Fruit fly (Drosophila melanogaster) whole organism, embryonic: ENCODE measurements around the gene PRL-1.

Experiments
- Blimp-1 ChIP-seq: fragments of 200-800 bp; sonication (Bioruptor generic); optimal IDR thresholded peaks from 3 replicates; lab custom pipeline; 2018; ENCODE audit warnings: missing biosample characterization, missing genetic modification characterization, mild to moderate bottlenecking, moderate library complexity, missing genetic modification reagents
- BtbVII ChIP-seq: fragments of 200-800 bp; sonication (Bioruptor generic); optimal IDR thresholded peaks from 3 replicates; lab custom pipeline; 2017; ENCODE audit warnings: missing biosample characterization, mild to moderate bottlenecking, missing genetic modification characterization
- C15 ChIP-seq: fragments of 200-800 bp; sonication (Bioruptor generic); IDR thresholded peaks from 3 replicates; pipeline ENCODE4 v1.3.6; 2022; ENCODE audit warnings: missing biosample characterization, missing genetic modification characterization
- CG11695 ChIP-seq: fragments of 200-800 bp; sonication (Bioruptor generic); IDR thresholded peaks from 3 replicates; pipeline ENCODE4 v1.3.6; 2022; ENCODE audit warnings: missing biosample characterization, missing genetic modification characterization
- CG11696 ChIP-seq: fragments of 200-800 bp; sonication (Bioruptor generic); IDR thresholded peaks from 2 replicates; pipeline ENCODE4 v1.3.6; 2022; ENCODE audit warnings: missing biosample characterization, missing genetic modification characterization
- CG12236 ChIP-seq: fragments of 200-800 bp; sonication (Bioruptor generic); optimal IDR thresholded peaks from 2 replicates; lab custom pipeline; 2016; ENCODE audit warnings: missing biosample characterization, missing genetic modification characterization
- CG12744 ChIP-seq: fragments of 200-800 bp; sonication (Bioruptor generic); optimal IDR thresholded peaks from 2 replicates; lab custom pipeline; 2016; ENCODE audit warnings: missing biosample characterization, missing genetic modification characterization
- CG1832 ChIP-seq: fragments of 200-800 bp; sonication (Bioruptor generic); optimal IDR thresholded peaks from 2 replicates; lab custom pipeline; 2017; ENCODE audit warnings: missing biosample characterization, mild to moderate bottlenecking, missing genetic modification characterization, inconsistent platforms
- CG2199 ChIP-seq: fragments of 200-800 bp; sonication (Bioruptor generic); IDR thresholded peaks from 3 replicates; pipeline ENCODE4 v1.3.6; 2022; ENCODE audit warnings: missing biosample characterization, missing genetic modification characterization
- CG3163 ChIP-seq: fragments of 200-800 bp; sonication (Bioruptor generic); optimal IDR thresholded peaks from 3 replicates; lab custom pipeline; 2016; ENCODE audit warnings: missing biosample characterization, missing genetic modification characterization
- CG34422 ChIP-seq: fragments of 200-800 bp; sonication (Bioruptor generic); IDR thresholded peaks from 3 replicates; pipeline ENCODE4 v1.3.6; 2022; ENCODE audit warnings: missing biosample characterization, missing genetic modification characterization
- CG6175 ChIP-seq: fragments of 200-800 bp; sonication (Bioruptor generic); IDR thresholded peaks from 3 replicates; pipeline ENCODE4 v1.3.6; 2022; ENCODE audit warnings: missing biosample characterization, missing genetic modification characterization
- CG7745 ChIP-seq: fragments of 200-800 bp; sonication (Bioruptor generic); optimal IDR thresholded peaks from 2 replicates; lab custom pipeline; 2018; ENCODE audit warnings: missing biosample characterization, mild to moderate bottlenecking, missing genetic modification characterization, moderate library complexity
- CG8290 ChIP-seq, 3 experiments: fragments of 200-800 bp; sonication (Bioruptor generic); optimal IDR thresholded peaks; 2 replicates each; lab custom pipeline; 2016 to 2019; ENCODE audit warnings: missing biosample characterization in 3 of 3, missing genetic modification characterization in 3 of 3, mild to moderate bottlenecking in 2 of 3, moderate library complexity in 1 of 3
- CG8478 ChIP-seq: fragments of >200 bp; optimal IDR thresholded peaks from 2 replicates; lab custom pipeline; 2018
- CG9437 ChIP-seq: fragments of 200-800 bp; sonication (Bioruptor generic); optimal IDR thresholded peaks from 2 replicates; lab custom pipeline; 2018; ENCODE audit warnings: missing biosample characterization, mild to moderate bottlenecking, missing genetic modification characterization
- CG9609 ChIP-seq: fragments of 200-800 bp; sonication (Bioruptor generic); optimal IDR thresholded peaks from 3 replicates; lab custom pipeline; 2016; ENCODE audit warnings: missing biosample characterization, missing genetic modification characterization
- CG9876 ChIP-seq: fragments of 200-800 bp; sonication (Bioruptor generic); optimal IDR thresholded peaks from 2 replicates; lab custom pipeline; 2016; ENCODE audit warnings: missing biosample characterization, missing genetic modification characterization
- CG9932 ChIP-seq: fragments of 200-800 bp; sonication (Bioruptor generic); IDR thresholded peaks from 2 replicates; pipeline ENCODE4 v1.3.6; 2022; ENCODE audit warnings: missing biosample characterization, missing genetic modification characterization
- D19B ChIP-seq: fragments of 200-800 bp; sonication (Bioruptor generic); optimal IDR thresholded peaks from 2 replicates; lab custom pipeline; 2017; ENCODE audit warnings: missing biosample characterization, mild to moderate bottlenecking, missing genetic modification characterization
- Dll ChIP-seq: fragments of 200-800 bp; sonication (Bioruptor generic); IDR thresholded peaks from 4 replicates; pipeline ENCODE4 v1.3.6; 2022; ENCODE audit warnings: missing biosample characterization, missing genetic modification characterization; ENCODE audit not compliant: partially characterized antibody
- Dp ChIP-seq: fragments of 200-800 bp; sonication (Bioruptor generic); optimal IDR thresholded peaks from 2 replicates; lab custom pipeline; 2018; ENCODE audit warnings: missing biosample characterization, mild to moderate bottlenecking, missing genetic modification characterization, moderate library complexity
- E2f1 ChIP-seq: fragments of 200-800 bp; sonication (Bioruptor generic); IDR thresholded peaks from 2 replicates; pipeline ENCODE4 v1.3.6; 2022; ENCODE audit warnings: missing biosample characterization, missing genetic modification characterization
- E2f2 ChIP-seq: fragments of 200-800 bp; sonication (Bioruptor generic); IDR thresholded peaks from 2 replicates; pipeline ENCODE4 v1.3.6; 2022; ENCODE audit warnings: missing biosample characterization, missing genetic modification characterization
- Fer2 ChIP-seq: fragments of 200-800 bp; sonication (Bioruptor generic); optimal IDR thresholded peaks from 2 replicates; lab custom pipeline; 2018; ENCODE audit warnings: missing biosample characterization, mild to moderate bottlenecking, missing genetic modification characterization, moderate library complexity
- Fer3 ChIP-seq: fragments of 200-800 bp; sonication (Bioruptor generic); optimal IDR thresholded peaks from 2 replicates; lab custom pipeline; 2018; ENCODE audit warnings: missing biosample characterization, mild to moderate bottlenecking, missing genetic modification characterization, moderate library complexity
- NC2α ChIP-seq: fragments of 200-800 bp; sonication (Bioruptor generic); optimal IDR thresholded peaks from 2 replicates; lab custom pipeline; 2016; ENCODE audit warnings: missing biosample characterization, missing genetic modification characterization
- Spps ChIP-seq: fragments of 200-800 bp; sonication (Bioruptor generic); optimal IDR thresholded peaks from 2 replicates; lab custom pipeline; 2018; ENCODE audit warnings: missing biosample characterization, mild to moderate bottlenecking, missing genetic modification characterization
- Sry-β ChIP-seq: fragments of 200-800 bp; sonication (Bioruptor generic); optimal IDR thresholded peaks from 2 replicates; lab custom pipeline; 2018; ENCODE audit warnings: missing biosample characterization, mild to moderate bottlenecking, missing genetic modification characterization, moderate library complexity
- chinmo ChIP-seq: fragments of 200-800 bp; sonication (Bioruptor generic); IDR thresholded peaks from 4 replicates; pipeline ENCODE4 v1.3.6; 2022; ENCODE audit warnings: missing biosample characterization, missing genetic modification characterization; ENCODE audit not compliant: partially characterized antibody
- dmrt11E ChIP-seq: fragments of 200-800 bp; sonication (Bioruptor generic); optimal IDR thresholded peaks from 3 replicates; lab custom pipeline; 2018; ENCODE audit warnings: missing biosample characterization, mild to moderate bottlenecking, missing genetic modification characterization, moderate library complexity
- exex ChIP-seq: fragments of 200-800 bp; sonication (Bioruptor generic); optimal IDR thresholded peaks from 4 replicates; lab custom pipeline; 2018; ENCODE audit warnings: missing biosample characterization, mild to moderate bottlenecking, missing genetic modification characterization, moderate library complexity
- grn ChIP-seq: fragments of 200-800 bp; sonication (Bioruptor generic); optimal IDR thresholded peaks from 3 replicates; lab custom pipeline; 2017; ENCODE audit warnings: missing biosample characterization, missing genetic modification characterization
- gsb ChIP-seq: fragments of 200-800 bp; sonication (Bioruptor generic); IDR thresholded peaks from 2 replicates; pipeline ENCODE4 v1.3.6; 2022; ENCODE audit warnings: missing biosample characterization, missing genetic modification characterization
- hkb ChIP-seq, 2 experiments: fragments of 200-800 bp in 1 of 2; fragments of >200 bp in 1 of 2; sonication (Bioruptor generic) in 1 of 2; IDR thresholded peaks in 1 of 2; optimal IDR thresholded peaks in 1 of 2; 2 replicates each; pipeline versions ENCODE4 v1.3.6 to Lab custom; 2017 to 2022; ENCODE audit warnings: missing biosample characterization in 1 of 2, missing genetic modification characterization in 1 of 2
- hth ChIP-seq: fragments of >200 bp; optimal IDR thresholded peaks from 2 replicates; lab custom pipeline; 2017; ENCODE audit warnings: inconsistent platforms
- kay ChIP-seq: fragments of 200-800 bp; sonication (Bioruptor generic); optimal IDR thresholded peaks from 2 replicates; lab custom pipeline; 2016; ENCODE audit warnings: missing biosample characterization, missing genetic modification characterization
- kni ChIP-seq: fragments of 200-800 bp; sonication (Bioruptor generic); optimal IDR thresholded peaks from 3 replicates; lab custom pipeline; 2017; ENCODE audit warnings: mild to moderate bottlenecking, missing biosample characterization, missing genetic modification reagents, missing genetic modification characterization
- lab ChIP-seq: fragments of 200-800 bp; sonication (Bioruptor generic); optimal IDR thresholded peaks from 3 replicates; lab custom pipeline; 2017; ENCODE audit warnings: missing biosample characterization, missing genetic modification characterization, mild to moderate bottlenecking, moderate library complexity, missing genetic modification reagents
- lola ChIP-seq, 3 experiments: fragments of >200 bp in 2 of 3; fragments of 200-800 bp in 1 of 3; sonication (Bioruptor generic) in 1 of 3; optimal IDR thresholded peaks; 2 replicates each; lab custom pipeline; 2017 to 2019; ENCODE audit warnings: missing biosample characterization in 3 of 3, missing genetic modification characterization in 3 of 3, mild to moderate bottlenecking in 1 of 3, moderate library complexity in 1 of 3
- nom ChIP-seq: fragments of 200-800 bp; sonication (Bioruptor generic); optimal IDR thresholded peaks from 2 replicates; lab custom pipeline; 2017; ENCODE audit warnings: missing biosample characterization, missing genetic modification characterization, mild to moderate bottlenecking, moderate library complexity, missing genetic modification reagents
- pros ChIP-seq: fragments of 200-800 bp; sonication (Bioruptor generic); optimal IDR thresholded peaks from 3 replicates; lab custom pipeline; 2019; ENCODE audit warnings: missing biosample characterization, mild to moderate bottlenecking, missing genetic modification characterization, moderate library complexity
- sd ChIP-seq: fragments of 200-800 bp; sonication (Bioruptor generic); optimal IDR thresholded peaks from 3 replicates; lab custom pipeline; 2018; ENCODE audit warnings: missing biosample characterization, mild to moderate bottlenecking, missing genetic modification characterization, moderate library complexity
- stwl ChIP-seq: fragments of 200-800 bp; sonication (Bioruptor generic); optimal IDR thresholded peaks from 3 replicates; lab custom pipeline; 2018; ENCODE audit warnings: missing biosample characterization, mild to moderate bottlenecking, missing genetic modification characterization, moderate library complexity
- sug ChIP-seq: fragments of 200-800 bp; optimal IDR thresholded peaks from 2 replicates; lab custom pipeline; 2019; ENCODE audit warnings: missing biosample characterization, mild to moderate bottlenecking, missing genetic modification characterization, moderate library complexity
- wor ChIP-seq: fragments of 200-800 bp; sonication (Bioruptor generic); IDR thresholded peaks from 2 replicates; pipeline ENCODE4 v1.3.6; 2022; ENCODE audit warnings: missing biosample characterization, missing genetic modification characterization
- zen2 ChIP-seq: fragments of 200-800 bp; sonication (Bioruptor generic); IDR thresholded peaks from 3 replicates; pipeline ENCODE4 v1.3.6; 2022; ENCODE audit warnings: missing biosample characterization, missing genetic modification characterization; ENCODE audit not compliant: partially characterized antibody

PRL-1 gene

dm6 chr2L:16255232-16256117 lies 1.9 kb downstream of the PRL-1 start (continued):
- TF ChIP-seq Blimp-1 (GFP tag; lab: Kevin White, UChicago), result peak; percentile 16
- peak; percentile 26 for TF ChIP-seq sug (tag; lab: Kevin White, UChicago)
- TF ChIP-seq lab (GFP tag; lab: Kevin White, UChicago), result peak; percentile 11
- no peak for TF ChIP-seq Fer2 (tag; lab: Kevin White, UChicago)
- TF ChIP-seq CG2199, result peak; percentile 70; the same call in 1 of the 3 replicates
- TF ChIP-seq chinmo, result 0 out of 4 replicates have a peak, but pooled peaks have one; percentile 50
- peak; percentile 51 for TF ChIP-seq stwl (tag; lab: Kevin White, UChicago)
- peak; percentile 78 for TF ChIP-seq nom
- TF ChIP-seq CG1832, result no peak
- TF ChIP-seq sd, result peak; percentile 88
- TF ChIP-seq Dll (GFP tag; lab: Robert Waterston, UW), result no peak
- TF ChIP-seq grn, result peak; percentile 65
- no peak for TF ChIP-seq lola (GFP tag; optimal IDR thresholded peaks at IDR 0.05; lab: Kevin White, UChicago)
- peak; percentile 16 for TF ChIP-seq BtbVII (GFP tag; lab: Kevin White, UChicago)
- peak; percentile 48 for TF ChIP-seq kni

- TF ChIP-seq NC2α (GFP tag; lab: Kevin White, UChicago) (no peak), CG12744 (GFP tag; lab: Kevin White, UChicago) (no peak), CG9437 (GFP tag; lab: Kevin White, UChicago) (no peak), CG6175 (no peak), gsb (GFP tag; lab: Robert Waterston, UW) (no peak), exex (peak; percentile 40), hkb (optimal IDR thresholded peaks at IDR 0.05; lab: Kevin White, UChicago) (no peak), hkb (GFP tag; IDR thresholded peaks at IDR 0.05; lab: Robert Waterston, UW) (0 out of 2 replicates have a peak, but pooled peaks have one; percentile 14), CG34422 (GFP tag; lab: Robert Waterston, UW) (no peak), D19B (GFP tag; lab: Kevin White, UChicago) (no peak), CG7745 (no peak), CG9876 (GFP tag; lab: Kevin White, UChicago) (no peak), dmrt11E (tag; lab: Kevin White, UChicago) (no peak), wor (no peak), E2f1 (GFP tag; lab: Robert Waterston, UW) (no peak), zen2 (peak; percentile 93; the same call in 2 of the 3 replicates), C15 (GFP tag; lab: Robert Waterston, UW) (no peak), CG11696 (peak; percentile 94), Fer3 (tag; lab: Kevin White, UChicago) (peak; percentile 12), CG3163 (GFP tag; lab: Kevin White, UChicago) (peak; percentile 36), CG9609 (GFP tag; lab: Kevin White, UChicago) (no peak), pros (GFP tag; lab: Kevin White, UChicago) (no peak), E2f2 (GFP tag; lab: Robert Waterston, UW) (no peak), CG9932 (no peak), CG12236 (no peak), Spps (tag; lab: Kevin White, UChicago) (no peak), Sry-β (GFP tag; lab: Kevin White, UChicago) (no peak), CG8478 (lab: Kevin White, UChicago) (no peak), CG11695 (GFP tag; lab: Robert Waterston, UW) (peak; percentile 59; the same call in 2 of the 3 replicates), kay (peak; percentile 49), CG8290 (GFP tag; optimal IDR thresholded peaks at IDR 0.05; lab: Kevin White, UChicago) (peak; percentile 94), CG8290 (tag; optimal IDR thresholded peaks at IDR 0.05; lab: Kevin White, UChicago) (peak; percentile 76 to 90), hth (lab: Kevin White, UChicago) (no peak), Dp (GFP tag; lab: Kevin White, UChicago) (peak; percentile 2)
These were observed 5.7 kb downstream of the PRL-1 start, which contains the start of gene CG46309 for dm6 chr2L:16251598-16252131. CG46309 (minus strand) TSS chr2L:16251788.
